Worm (Caenorhabditis elegans) whole organism, L2 larva: ENCODE measurements around the gene Y38F1A.1.

Experiments used
- mab-5 ChIP-seq: fragments of 150-350 bp; optimal IDR thresholded peaks from 2 replicates; lab custom pipeline; 2014; ENCODE audit warnings: missing biosample characterization, missing genetic modification characterization
- nhr-11 ChIP-seq: fragments of 150-350 bp; optimal IDR thresholded peaks from 2 replicates; lab custom pipeline; 2014; ENCODE audit warnings: missing biosample characterization, missing genetic modification characterization
- nhr-23 ChIP-seq: fragments of 150-350 bp; optimal IDR thresholded peaks from 2 replicates; lab custom pipeline; 2014; ENCODE audit warnings: missing biosample characterization, missing genetic modification reagents, missing genetic modification characterization
- skn-1 ChIP-seq: sonication (generic microtip); optimal IDR thresholded peaks from 2 replicates; lab custom pipeline; 2017; ENCODE audit warnings: missing biosample characterization, missing genetic modification characterization
- snpc-4 ChIP-seq: fragments of 150-350 bp; optimal IDR thresholded peaks from 2 replicates; lab custom pipeline; 2014; ENCODE audit warnings: missing biosample characterization, missing genetic modification characterization
- unc-55 ChIP-seq: fragments of 150-350 bp; sonication (generic microtip); optimal IDR thresholded peaks from 3 replicates; lab custom pipeline; 2014; ENCODE audit warnings: missing biosample characterization, missing genetic modification reagents, missing genetic modification characterization
- ztf-4 ChIP-seq: fragments of 150-350 bp; optimal IDR thresholded peaks from 2 replicates; lab custom pipeline; 2014; ENCODE audit warnings: missing biosample characterization, missing genetic modification characterization

ce11 chrII:12990964-12991593 lies 36.5 kb upstream of the Y38F1A.1 start:
- TF ChIP-seq skn-1 (no peak), nhr-11 (no peak), nhr-23 (tag; lab: Kevin White, UChicago) (no peak), ztf-4 (tag; lab: Kevin White, UChicago) (no peak), unc-55 (GFP tag; lab: Kevin White, UChicago) (no peak), mab-5 (tag; lab: Kevin White, UChicago) (no peak), snpc-4 (tag; lab: Kevin White, UChicago) (no peak)
